Worm (Caenorhabditis elegans) whole organism, mixed stage, embryonic: ENCODE results near the gene Y7A5A.1.

Source experiments
- M03D4.4 ChIP-seq: sonication (generic microtip); optimal IDR thresholded peaks from 2 replicates; lab custom pipeline; 2017; ENCODE audit warnings: mild to moderate bottlenecking, missing genetic modification characterization, missing compliant biosample characterization
- bed-3 ChIP-seq: fragments of 200-800 bp; sonication (Bioruptor generic); optimal IDR thresholded peaks from 3 replicates; lab custom pipeline; 2018; ENCODE audit warnings: mild to moderate bottlenecking, missing genetic modification characterization, moderate library complexity, missing compliant biosample characterization
- blmp-1 ChIP-seq: fragments of 150-350 bp; optimal IDR thresholded peaks from 2 replicates; lab custom pipeline; 2014; ENCODE audit warnings: missing biosample characterization, missing genetic modification characterization
- ceh-39 ChIP-seq: fragments of 150-350 bp; optimal IDR thresholded peaks from 2 replicates; lab custom pipeline; 2014; ENCODE audit warnings: missing biosample characterization, missing genetic modification characterization
- ceh-43 ChIP-seq: fragments of 200-800 bp; sonication (Bioruptor generic); optimal IDR thresholded peaks from 2 replicates; lab custom pipeline; 2018; ENCODE audit warnings: mild to moderate bottlenecking, missing genetic modification characterization, moderate library complexity, missing compliant biosample characterization
- cnd-1 ChIP-seq: fragments of 200-800 bp; sonication (Bioruptor generic); optimal IDR thresholded peaks from 2 replicates; lab custom pipeline; 2018; ENCODE audit warnings: mild to moderate bottlenecking, missing genetic modification characterization, missing compliant biosample characterization
- drap-1 ChIP-seq: fragments of 200-800 bp; sonication (Bioruptor generic); optimal IDR thresholded peaks from 3 replicates; lab custom pipeline; 2018; ENCODE audit warnings: mild to moderate bottlenecking, missing genetic modification characterization, missing compliant biosample characterization
- elt-1 ChIP-seq: sonication (generic microtip); optimal IDR thresholded peaks from 2 replicates; lab custom pipeline; 2017; ENCODE audit warnings: missing genetic modification characterization, mild to moderate bottlenecking, missing compliant biosample characterization, antibody characterized with exemption, moderate library complexity, borderline replicate concordance; ENCODE audit not compliant: insufficient read depth
- elt-3 ChIP-seq: fragments of 150-350 bp; optimal IDR thresholded peaks from 2 replicates; lab custom pipeline; 2014; ENCODE audit warnings: missing biosample characterization, missing genetic modification characterization
- flh-1 ChIP-seq: fragments of 200-800 bp; sonication (Bioruptor generic); optimal IDR thresholded peaks from 2 replicates; lab custom pipeline; 2018; ENCODE audit warnings: mild to moderate bottlenecking, missing genetic modification characterization, moderate library complexity, missing compliant biosample characterization
- ham-2 ChIP-seq: fragments of 200-800 bp; sonication (Bioruptor generic); optimal IDR thresholded peaks from 2 replicates; lab custom pipeline; 2018; ENCODE audit warnings: mild to moderate bottlenecking, missing genetic modification characterization, missing compliant biosample characterization
- hlh-1 ChIP-seq: fragments of 150-350 bp; optimal IDR thresholded peaks from 2 replicates; lab custom pipeline; 2014; ENCODE audit warnings: missing biosample characterization, missing genetic modification reagents, missing genetic modification characterization
- lin-13 ChIP-seq: fragments of 150-350 bp; optimal IDR thresholded peaks from 2 replicates; lab custom pipeline; 2014; ENCODE audit warnings: missing biosample characterization, missing genetic modification characterization
- lsy-2 ChIP-seq: fragments of 150-350 bp; optimal IDR thresholded peaks from 2 replicates; lab custom pipeline; 2014; ENCODE audit warnings: missing biosample characterization, missing genetic modification characterization
- mab-5 ChIP-seq: fragments of 150-350 bp; optimal IDR thresholded peaks from 2 replicates; lab custom pipeline; 2014; ENCODE audit warnings: missing biosample characterization, missing genetic modification characterization
- mls-2 ChIP-seq: sonication (generic microtip); optimal IDR thresholded peaks from 2 replicates; lab custom pipeline; 2016; ENCODE audit warnings: mild to moderate bottlenecking, missing genetic modification characterization, moderate library complexity, missing compliant biosample characterization
- nhr-2 ChIP-seq: fragments of 150-350 bp; optimal IDR thresholded peaks from 2 replicates; lab custom pipeline; 2014; ENCODE audit warnings: missing biosample characterization, missing genetic modification characterization
- nhr-76 ChIP-seq: sonication (generic microtip); optimal IDR thresholded peaks from 2 replicates; lab custom pipeline; 2017; ENCODE audit warnings: missing biosample characterization, missing genetic modification characterization
- sem-2 ChIP-seq: fragments of 200-800 bp; sonication (Bioruptor generic); optimal IDR thresholded peaks from 2 replicates; lab custom pipeline; 2018; ENCODE audit warnings: mild to moderate bottlenecking, missing genetic modification characterization, missing compliant biosample characterization
- sptf-1 ChIP-seq: sonication (generic microtip); optimal IDR thresholded peaks from 2 replicates; lab custom pipeline; 2017; ENCODE audit warnings: mild to moderate bottlenecking, missing genetic modification characterization, moderate library complexity, missing compliant biosample characterization
- tbx-8 ChIP-seq: fragments of 200-800 bp; sonication (Bioruptor generic); optimal IDR thresholded peaks from 2 replicates; lab custom pipeline; 2018; ENCODE audit warnings: mild to moderate bottlenecking, missing genetic modification characterization, moderate library complexity, missing compliant biosample characterization
- unc-120 ChIP-seq: sonication (generic microtip); optimal IDR thresholded peaks from 2 replicates; lab custom pipeline; 2017; ENCODE audit warnings: missing genetic modification characterization, missing compliant biosample characterization; ENCODE audit not compliant: poor library complexity, severe bottlenecking
- unc-39 ChIP-seq: fragments of 150-350 bp; optimal IDR thresholded peaks from 2 replicates; lab custom pipeline; 2014; ENCODE audit warnings: missing biosample characterization, missing genetic modification characterization
- unc-62 ChIP-seq: fragments of 150-350 bp; optimal IDR thresholded peaks from 2 replicates; lab custom pipeline; 2014; ENCODE audit warnings: missing biosample characterization, missing genetic modification reagents, missing genetic modification characterization
- zip-8 ChIP-seq: fragments of 150-350 bp; optimal IDR thresholded peaks from 2 replicates; lab custom pipeline; 2014; ENCODE audit warnings: missing biosample characterization, missing genetic modification characterization
- ztf-11 ChIP-seq: fragments of 150-350 bp; optimal IDR thresholded peaks from 2 replicates; lab custom pipeline; 2014; ENCODE audit warnings: missing biosample characterization, missing genetic modification characterization

Gene Y7A5A.1

ce11 chrX:15794977-15795376 is 23.7 kb upstream of the Y7A5A.1 start, which contains the start of gene Y7A5A.10:
TSS of gene Y7A5A.10 (minus strand) at chrX:15795077.
- no peak for TF ChIP-seq unc-62 (GFP tag; lab: Kevin White, UChicago)
- TF ChIP-seq, all 35 proteins: peak for 0

DNA sequence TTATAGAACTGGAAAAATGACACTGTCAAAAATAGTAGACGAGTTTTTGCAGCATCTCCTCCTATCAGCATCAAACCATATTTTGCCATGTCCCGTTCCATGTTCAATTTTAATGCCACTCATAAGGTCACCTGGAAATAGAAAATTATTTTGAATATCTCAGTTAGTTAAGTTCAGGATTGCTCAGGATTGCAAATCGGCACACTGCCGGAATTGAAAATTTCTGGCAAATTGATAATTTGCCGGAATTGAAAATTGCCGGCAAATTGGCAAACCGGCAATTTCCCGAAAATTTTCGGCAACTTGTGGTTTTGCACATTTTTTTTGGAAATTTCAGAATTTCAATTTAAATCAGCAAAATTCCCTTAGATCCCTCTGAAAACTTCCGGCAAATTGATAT is 15.4 kb upstream of the Y7A5A.1 start, which contains the start of gene Y7A5A.5:
TSS of gene Y7A5A.5 (minus strand) at position 101 of the 400 bp plus-strand sequence.
- TF ChIP-seq sptf-1 (tag; lab: Kevin White, UChicago), result no peak
- no peak for TF ChIP-seq unc-120 (tag; lab: Kevin White, UChicago)
- no peak for TF ChIP-seq elt-3 (tag; lab: Kevin White, UChicago)
- no peak for TF ChIP-seq nhr-76 (tag; lab: Kevin White, UChicago)
- TF ChIP-seq drap-1 (GFP tag; lab: Kevin White, UChicago), result no peak
- no peak for TF ChIP-seq sem-2 (GFP tag; lab: Kevin White, UChicago)
- TF ChIP-seq unc-39, result no peak
- TF ChIP-seq zip-8 (tag; lab: Kevin White, UChicago), result no peak
- no peak for TF ChIP-seq flh-1 (GFP tag; lab: Kevin White, UChicago)
- TF ChIP-seq ztf-11, result no peak
- no peak for TF ChIP-seq lsy-2 (tag; lab: Kevin White, UChicago)
- TF ChIP-seq ceh-39 (tag; lab: Kevin White, UChicago), result no peak
- TF ChIP-seq ceh-43 (GFP tag; lab: Kevin White, UChicago), result no peak

ce11 chrX:15784570-15784969 is 13.3 kb upstream of the Y7A5A.1 start, which contains the start of gene Y7A5A.3:
TSS of gene Y7A5A.3 (minus strand) at chrX:15784670.
- TF ChIP-seq lin-13, result no peak
- no peak for TF ChIP-seq elt-1 (tag; lab: Kevin White, UChicago)
- no peak for TF ChIP-seq zip-8 (tag; lab: Kevin White, UChicago)
- no peak for TF ChIP-seq mab-5
- no peak for TF ChIP-seq nhr-76 (tag; lab: Kevin White, UChicago)
- TF ChIP-seq nhr-2 (tag; lab: Kevin White, UChicago), result no peak
- no peak for TF ChIP-seq mls-2
- TF ChIP-seq ztf-11, result no peak
- TF ChIP-seq tbx-8 (GFP tag; lab: Kevin White, UChicago), result no peak
- TF ChIP-seq hlh-1 (tag; lab: Kevin White, UChicago), result no peak
- no peak for TF ChIP-seq M03D4.4 (tag; lab: Kevin White, UChicago)

DNA sequence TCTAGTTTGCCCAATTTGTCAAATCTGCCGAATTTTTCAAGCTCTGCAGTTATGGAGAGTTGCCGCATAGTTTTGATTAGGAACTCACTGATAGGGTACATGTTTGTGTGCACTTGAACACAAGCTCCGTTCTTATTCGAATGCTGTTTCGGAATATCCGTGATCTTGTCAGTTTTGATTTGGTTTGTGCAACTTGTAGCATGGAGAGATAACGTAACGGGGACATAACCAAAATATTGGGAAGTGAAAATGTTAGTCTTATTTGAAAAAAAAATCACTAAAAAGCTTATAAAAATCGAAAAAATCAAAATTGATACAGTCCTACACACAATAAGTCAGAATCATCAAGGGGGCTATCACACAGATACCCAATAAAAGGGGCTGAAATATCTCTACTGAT is 10.7 kb upstream of the Y7A5A.1 start, which contains the start of gene Y7A5A.24:
TSS of gene Y7A5A.24 (minus strand) at position 101 of the 400 bp plus-strand sequence.
- TF ChIP-seq lin-13 (no peak), unc-62 (GFP tag; lab: Kevin White, UChicago) (no peak), nhr-76 (tag; lab: Kevin White, UChicago) (no peak), cnd-1 (tag; lab: Kevin White, UChicago) (no peak), bed-3 (GFP tag; lab: Kevin White, UChicago) (no peak)

DNA sequence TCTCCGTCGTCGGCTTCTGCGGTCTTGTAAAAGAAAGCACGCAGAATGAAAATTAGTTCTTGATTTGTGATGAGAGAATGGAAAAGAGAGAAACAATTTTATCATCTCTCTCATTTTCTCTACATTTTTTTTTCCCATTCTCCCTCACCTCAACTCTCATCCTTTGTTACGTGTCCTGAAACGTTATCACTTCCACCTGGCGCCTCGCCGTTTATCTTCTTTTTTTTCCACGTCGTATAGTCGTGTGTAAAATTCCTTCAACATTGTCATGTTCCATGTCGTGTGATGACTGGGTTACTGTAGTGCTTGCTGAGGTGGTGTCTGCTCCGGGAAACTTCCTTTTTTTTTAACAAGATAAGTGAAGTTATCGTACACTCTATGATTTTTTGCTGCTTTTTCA is 8.2 kb upstream of the Y7A5A.1 start:
- no peak for TF ChIP-seq ham-2 (GFP tag; lab: Kevin White, UChicago)

DNA sequence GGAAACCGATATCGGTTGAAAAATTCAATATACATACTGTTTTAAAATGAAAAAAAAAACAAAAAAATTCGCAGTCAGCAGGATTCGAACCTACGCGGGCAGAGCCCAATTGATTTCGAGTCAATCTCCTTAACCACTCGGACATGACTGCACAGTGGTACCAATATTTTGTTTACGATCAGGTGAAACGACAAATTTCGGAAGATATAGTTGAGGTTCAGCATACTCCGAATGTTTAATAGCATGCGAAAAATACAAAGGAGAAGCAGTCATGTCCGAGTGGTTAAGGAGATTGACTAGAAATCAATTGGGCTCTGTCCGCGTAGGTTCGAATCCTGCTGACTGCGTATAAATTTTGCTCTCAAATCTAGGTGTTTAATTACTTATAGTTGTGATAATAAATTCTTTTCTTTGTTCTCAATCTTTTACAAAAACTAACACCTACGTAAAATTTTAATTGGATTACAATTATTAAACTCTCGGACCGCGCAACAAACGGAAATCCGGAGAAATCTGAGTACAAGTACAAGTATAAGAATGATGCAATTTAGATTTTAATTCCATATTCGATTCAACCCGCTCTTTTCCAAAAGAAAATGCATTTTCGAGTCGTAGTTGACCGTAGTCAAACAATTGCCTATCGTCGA is 2.1 kb upstream of the Y7A5A.1 start, which contains the start of gene Y7A5A.13:
TSS of gene Y7A5A.13 (plus strand) at position 597 of the 647 bp plus-strand sequence.
- TF ChIP-seq lsy-2 (tag; lab: Kevin White, UChicago), result no peak
- no peak for TF ChIP-seq unc-62 (GFP tag; lab: Kevin White, UChicago)

DNA sequence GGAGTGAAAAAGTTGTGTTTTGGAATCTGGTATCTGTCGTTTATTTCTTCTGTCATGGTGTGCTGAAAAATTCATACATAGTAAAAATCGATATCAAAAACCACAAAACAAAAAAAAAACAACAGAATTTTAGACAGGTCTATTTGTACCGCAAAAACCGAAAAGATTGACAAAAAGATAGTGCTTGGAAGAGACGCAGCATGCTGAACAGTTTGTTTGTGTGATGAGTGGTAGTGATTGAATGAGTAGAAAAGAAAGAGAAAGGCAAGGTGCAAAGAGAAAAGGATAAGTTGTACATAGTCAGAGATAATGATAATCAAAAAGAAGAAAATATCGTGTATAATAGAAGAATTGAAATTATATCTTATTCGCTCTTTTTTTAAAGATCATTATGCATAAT is 1.4 kb upstream of the Y7A5A.1 start, which contains the start of gene Y7A5A.2:
TSS of gene Y7A5A.2 (minus strand) at position 62 of the 400 bp plus-strand sequence.
- TF ChIP-seq sem-2 (GFP tag; lab: Kevin White, UChicago), result no peak
- peak; percentile 40 for TF ChIP-seq blmp-1 (tag; lab: Kevin White, UChicago)
